Worm (Caenorhabditis elegans): ENCODE data around the gene Y73F8A.32.

- TF ChIP-seq fkh-10 (GFP tag; optimal IDR thresholded peaks at IDR 0.05), result peak; percentile 96
- peak; percentile 97 to 98 (median 98) for TF ChIP-seq ceh-82 (tag; optimal IDR thresholded peaks at IDR 0.05)
- peak; percentile 97 for TF ChIP-seq jun-1 (tag; optimal IDR thresholded peaks at IDR 0.05)
- peak; percentile 95 for TF ChIP-seq unc-130 (tag; optimal IDR thresholded peaks at IDR 0.05)
- TF ChIP-seq nhr-237 (tag; optimal IDR thresholded peaks at IDR 0.05), result peak; percentile 83
- peak; percentile 5 for TF ChIP-seq ama-1 (optimal IDR thresholded peaks at IDR 0.05)
- peak; percentile 91 for TF ChIP-seq snpc-4 (tag; optimal IDR thresholded peaks at IDR 0.05)
- peak; percentile 96 for TF ChIP-seq aly-2 (tag; optimal IDR thresholded peaks at IDR 0.05)
Measured at ce11 chrIV:15471430-15471829, 49.8 kb downstream of the Y73F8A.32 start, which contains the start of gene ntl-11.
